Worm (Caenorhabditis elegans) whole organism, L2 larva: Measurements from ENCODE around the gene gpa-9.

Experiments used
- R02D3.7 ChIP-seq: fragments of 150-350 bp; optimal IDR thresholded peaks from 2 replicates; lab custom pipeline; 2014; ENCODE audit warnings: missing biosample characterization, missing genetic modification characterization
- Y55F3AM.14 ChIP-seq: fragments of 200-800 bp; sonication (Bioruptor generic); optimal IDR thresholded peaks from 2 replicates; lab custom pipeline; 2018; ENCODE audit warnings: mild to moderate bottlenecking, missing genetic modification characterization, missing compliant biosample characterization
- aly-2 ChIP-seq: fragments of 150-350 bp; optimal IDR thresholded peaks from 2 replicates; lab custom pipeline; 2014; ENCODE audit warnings: missing biosample characterization, missing genetic modification characterization
- ama-1 ChIP-seq: fragments of 150-350 bp; optimal IDR thresholded peaks from 2 replicates; lab custom pipeline; 2018; ENCODE audit warnings: inconsistent platforms
- blmp-1 ChIP-seq: sonication (generic microtip); optimal IDR thresholded peaks from 2 replicates; lab custom pipeline; 2017; ENCODE audit warnings: missing genetic modification characterization, mild to moderate bottlenecking, missing compliant biosample characterization, antibody characterized with exemption, moderate library complexity; ENCODE audit not compliant: insufficient read depth
- ceh-16 ChIP-seq: fragments of 150-350 bp; optimal IDR thresholded peaks from 2 replicates; lab custom pipeline; 2014; ENCODE audit warnings: missing biosample characterization, missing genetic modification characterization
- ceh-82 ChIP-seq: fragments of 150-350 bp; optimal IDR thresholded peaks from 2 replicates; lab custom pipeline; 2014; ENCODE audit warnings: missing biosample characterization, missing genetic modification characterization
- dmd-4 ChIP-seq: sonication (generic microtip); optimal IDR thresholded peaks from 2 replicates; lab custom pipeline; 2017; ENCODE audit warnings: missing biosample characterization, missing genetic modification characterization
- egl-27 ChIP-seq: sonication (generic microtip); optimal IDR thresholded peaks from 3 replicates; lab custom pipeline; 2017; ENCODE audit warnings: missing biosample characterization, missing genetic modification reagents, missing genetic modification characterization
- fos-1 ChIP-seq: fragments of 150-350 bp; optimal IDR thresholded peaks from 2 replicates; lab custom pipeline; 2014; ENCODE audit warnings: missing biosample characterization, missing genetic modification characterization
- lin-11 ChIP-seq: fragments of 150-350 bp; sonication (generic microtip); optimal IDR thresholded peaks from 2 replicates; lab custom pipeline; 2014; ENCODE audit warnings: missing biosample characterization, missing genetic modification characterization, inconsistent platforms, mixed read lengths
- lin-13 ChIP-seq: fragments of 150-350 bp; optimal IDR thresholded peaks from 2 replicates; lab custom pipeline; 2014; ENCODE audit warnings: missing biosample characterization, missing genetic modification reagents, missing genetic modification characterization
- lin-39 ChIP-seq: fragments of 150-350 bp; optimal IDR thresholded peaks from 2 replicates; lab custom pipeline; 2014; ENCODE audit warnings: missing biosample characterization, missing genetic modification reagents, missing genetic modification characterization
- lsy-2 ChIP-seq, 2 experiments: fragments of 150-350 bp in 1 of 2; sonication (generic microtip) in 1 of 2; optimal IDR thresholded peaks; 2 replicates each; lab custom pipeline; 2014 to 2017; ENCODE audit warnings: missing biosample characterization in 2 of 2, missing genetic modification characterization in 2 of 2
- mab-5 ChIP-seq: fragments of 150-350 bp; optimal IDR thresholded peaks from 2 replicates; lab custom pipeline; 2014; ENCODE audit warnings: missing biosample characterization, missing genetic modification characterization
- mdl-1 ChIP-seq, 2 experiments: fragments of 150-350 bp in 1 of 2; sonication (generic microtip) in 1 of 2; optimal IDR thresholded peaks; 2 replicates each; lab custom pipeline; 2017; ENCODE audit warnings: missing biosample characterization in 2 of 2, missing genetic modification characterization in 2 of 2
- nhr-10 ChIP-seq: sonication (generic microtip); optimal IDR thresholded peaks from 2 replicates; lab custom pipeline; 2017; ENCODE audit warnings: missing biosample characterization, missing genetic modification characterization
- nhr-12 ChIP-seq: fragments of 150-350 bp; optimal IDR thresholded peaks from 2 replicates; lab custom pipeline; 2014; ENCODE audit warnings: missing biosample characterization, missing genetic modification characterization
- nhr-129 ChIP-seq: fragments of 150-350 bp; optimal IDR thresholded peaks from 2 replicates; lab custom pipeline; 2014; ENCODE audit warnings: missing biosample characterization, missing genetic modification characterization
- nhr-23 ChIP-seq: fragments of 150-350 bp; optimal IDR thresholded peaks from 2 replicates; lab custom pipeline; 2014; ENCODE audit warnings: missing biosample characterization, missing genetic modification reagents, missing genetic modification characterization
- nhr-237 ChIP-seq: fragments of 150-350 bp; optimal IDR thresholded peaks from 2 replicates; lab custom pipeline; 2014; ENCODE audit warnings: missing biosample characterization, missing genetic modification characterization
- nhr-25 ChIP-seq: fragments of 150-350 bp; sonication (generic microtip); optimal IDR thresholded peaks from 3 replicates; lab custom pipeline; 2014; ENCODE audit warnings: missing biosample characterization, missing genetic modification characterization
- nhr-77 ChIP-seq: fragments of 150-350 bp; optimal IDR thresholded peaks from 2 replicates; lab custom pipeline; 2014; ENCODE audit warnings: missing biosample characterization, missing genetic modification characterization
- peb-1 ChIP-seq: fragments of 150-350 bp; optimal IDR thresholded peaks from 2 replicates; lab custom pipeline; 2014; ENCODE audit warnings: missing biosample characterization, missing genetic modification characterization
- sem-4 ChIP-seq: fragments of 150-350 bp; optimal IDR thresholded peaks from 2 replicates; lab custom pipeline; 2014; ENCODE audit warnings: missing biosample characterization, missing genetic modification reagents, missing genetic modification characterization
- skn-1 ChIP-seq: sonication (generic microtip); optimal IDR thresholded peaks from 2 replicates; lab custom pipeline; 2017; ENCODE audit warnings: missing biosample characterization, missing genetic modification characterization
- sma-3 ChIP-seq: sonication (generic microtip); optimal IDR thresholded peaks from 2 replicates; lab custom pipeline; 2016; ENCODE audit warnings: missing genetic modification reagents, missing genetic modification characterization, missing compliant biosample characterization
- sma-9 ChIP-seq, 2 experiments: fragments of 150-350 bp in 1 of 2; sonication (generic microtip) in 1 of 2; optimal IDR thresholded peaks; 2 replicates each; lab custom pipeline; 2014 to 2016; ENCODE audit warnings: missing genetic modification characterization in 2 of 2, mild to moderate bottlenecking in 1 of 2, missing biosample characterization in 1 of 2, missing compliant biosample characterization in 1 of 2, missing genetic modification reagents in 1 of 2, moderate library complexity in 1 of 2
- snpc-4 ChIP-seq: fragments of 150-350 bp; optimal IDR thresholded peaks from 2 replicates; lab custom pipeline; 2014; ENCODE audit warnings: missing biosample characterization, missing genetic modification characterization
- unc-39 ChIP-seq: fragments of 150-350 bp; optimal IDR thresholded peaks from 2 replicates; lab custom pipeline; 2014; ENCODE audit warnings: missing biosample characterization, missing genetic modification characterization
- unc-55 ChIP-seq: fragments of 150-350 bp; sonication (generic microtip); optimal IDR thresholded peaks from 3 replicates; lab custom pipeline; 2014; ENCODE audit warnings: missing biosample characterization, missing genetic modification reagents, missing genetic modification characterization
- unc-62 ChIP-seq: fragments of 150-350 bp; optimal IDR thresholded peaks from 2 replicates; lab custom pipeline; 2014; ENCODE audit warnings: missing biosample characterization, missing genetic modification reagents, missing genetic modification characterization
- ztf-4 ChIP-seq: fragments of 150-350 bp; optimal IDR thresholded peaks from 2 replicates; lab custom pipeline; 2014; ENCODE audit warnings: missing biosample characterization, missing genetic modification characterization

gpa-9 gene

DNA sequence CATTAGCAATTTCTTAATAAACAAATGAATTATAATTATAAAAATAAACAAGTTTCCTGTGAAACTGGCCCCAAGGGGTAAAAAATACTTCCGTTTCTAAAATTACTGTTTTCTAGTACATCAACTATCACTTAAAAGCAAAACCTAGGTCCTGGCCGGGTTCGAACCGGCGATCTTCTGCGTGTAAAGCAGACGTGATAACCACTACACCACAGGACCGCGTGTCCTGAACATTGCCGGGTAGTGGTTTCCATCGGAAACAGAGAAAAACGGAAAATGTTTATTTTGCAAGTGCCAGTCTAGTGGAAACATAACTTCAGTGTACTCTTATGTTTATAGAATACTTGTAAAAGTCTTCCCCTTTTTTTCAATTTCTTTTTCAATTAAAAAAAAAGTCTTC, 34.1 kb upstream of the gpa-9 start:
- TF ChIP-seq snpc-4 (no peak), fos-1 (tag; lab: Kevin White, UChicago) (peak; percentile 3), mab-5 (no peak), Y55F3AM.14 (GFP tag; lab: Kevin White, UChicago) (no peak), lin-11 (no peak)

DNA sequence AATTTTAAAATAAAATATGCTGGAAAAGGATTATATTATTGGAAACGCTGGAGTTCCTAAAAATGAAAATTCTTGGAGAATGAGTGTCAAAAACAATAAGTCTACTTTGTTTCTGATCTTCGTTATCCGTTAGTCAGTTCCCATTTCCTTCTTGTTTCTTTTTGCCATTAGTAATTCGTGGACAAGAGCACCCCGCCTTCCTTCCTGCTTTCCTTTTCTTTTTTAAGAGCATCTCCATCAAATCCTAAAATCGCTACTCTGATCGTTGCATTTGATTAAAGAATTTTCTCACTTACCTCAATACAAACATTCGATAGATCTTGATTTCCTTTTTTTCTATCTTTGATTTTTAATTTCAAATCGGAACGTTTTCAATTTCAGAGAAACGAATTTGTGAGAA, 30.7 kb upstream of the gpa-9 start, which contains the start of gene frpr-15:
Gene frpr-15 (plus strand): TSS at position 301 of the 400 bp plus-strand sequence.
- TF ChIP-seq nhr-237 (tag; lab: Kevin White, UChicago) (no peak), Y55F3AM.14 (GFP tag; lab: Kevin White, UChicago) (no peak), snpc-4 (no peak), lsy-2 (tag; optimal IDR thresholded peaks at IDR 0.05; lab: Kevin White, UChicago) (no peak), sem-4 (tag; lab: Kevin White, UChicago) (no peak), ceh-16 (tag; lab: Kevin White, UChicago) (no peak), ztf-4 (no peak)

DNA sequence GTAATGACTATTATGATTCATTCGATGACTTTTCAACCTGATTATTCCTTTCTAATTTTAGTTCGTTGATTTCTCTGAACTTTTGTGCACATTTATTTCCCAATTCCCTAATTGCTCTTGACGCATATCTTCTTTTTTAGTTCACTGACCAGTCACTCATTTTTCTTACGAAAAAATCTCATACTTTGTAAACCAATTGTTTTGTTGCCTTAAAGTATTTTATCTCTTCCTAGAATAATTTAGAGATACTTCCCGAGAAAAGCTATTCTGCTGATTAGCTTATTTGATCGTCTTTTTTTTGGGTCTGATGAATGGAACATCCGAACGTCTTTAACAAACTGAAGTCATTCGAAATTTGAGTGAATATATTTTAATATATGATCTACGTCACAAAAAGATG, 30.2 kb upstream of the gpa-9 start:
- TF ChIP-seq R02D3.7 (tag; lab: Kevin White, UChicago) (no peak), peb-1 (tag; lab: Kevin White, UChicago) (no peak), unc-55 (GFP tag; lab: Kevin White, UChicago) (no peak), nhr-25 (no peak), mdl-1 (tag; optimal IDR thresholded peaks at IDR 0.05; lab: Kevin White, UChicago) (no peak), ztf-4 (no peak)

DNA sequence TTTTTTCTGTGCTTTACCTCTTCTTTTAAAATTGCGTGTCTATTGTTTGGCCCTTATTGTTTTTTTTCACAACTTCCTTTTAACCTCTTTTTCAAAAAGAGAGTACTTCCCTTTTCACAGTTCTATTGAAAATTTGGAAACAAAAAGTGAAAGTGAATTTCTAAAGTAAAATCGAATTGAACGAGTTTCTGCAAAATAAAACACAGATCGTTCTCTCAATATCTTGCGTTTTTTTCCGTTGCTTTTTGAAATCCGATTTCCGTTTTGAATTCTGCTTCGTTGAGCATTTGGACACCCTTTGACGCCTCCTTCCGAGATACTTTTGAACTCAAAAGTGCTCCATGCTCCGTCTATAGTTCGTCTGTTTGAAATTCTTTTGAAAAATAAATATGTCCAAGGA, 27.2 kb upstream of the gpa-9 start:
- TF ChIP-seq nhr-77 (tag; lab: Kevin White, UChicago): no peak
- no peak for TF ChIP-seq ama-1 (lab: Kevin White, UChicago)
- TF ChIP-seq mab-5: no peak
- no peak for TF ChIP-seq nhr-129 (tag; lab: Kevin White, UChicago)
- TF ChIP-seq aly-2: no peak
- TF ChIP-seq nhr-10: no peak
- TF ChIP-seq unc-39 (tag; lab: Kevin White, UChicago): no peak
- TF ChIP-seq unc-55 (GFP tag; lab: Kevin White, UChicago): no peak
- TF ChIP-seq lin-13 (GFP tag; lab: Kevin White, UChicago): no peak
- no peak for TF ChIP-seq sma-9 (GFP tag; optimal IDR thresholded peaks at IDR 0.05; lab: Kevin White, UChicago)
- TF ChIP-seq sma-9 (tag; optimal IDR thresholded peaks at IDR 0.05; lab: Kevin White, UChicago): no peak
- no peak for TF ChIP-seq skn-1 (tag; lab: Kevin White, UChicago)
- no peak for TF ChIP-seq ceh-16 (tag; lab: Kevin White, UChicago)
- no peak for TF ChIP-seq egl-27 (tag; lab: Kevin White, UChicago)
- TF ChIP-seq dmd-4 (tag; lab: Kevin White, UChicago): no peak
- no peak for TF ChIP-seq nhr-237 (tag; lab: Kevin White, UChicago)
- TF ChIP-seq sma-3 (GFP tag; lab: Kevin White, UChicago): no peak

DNA sequence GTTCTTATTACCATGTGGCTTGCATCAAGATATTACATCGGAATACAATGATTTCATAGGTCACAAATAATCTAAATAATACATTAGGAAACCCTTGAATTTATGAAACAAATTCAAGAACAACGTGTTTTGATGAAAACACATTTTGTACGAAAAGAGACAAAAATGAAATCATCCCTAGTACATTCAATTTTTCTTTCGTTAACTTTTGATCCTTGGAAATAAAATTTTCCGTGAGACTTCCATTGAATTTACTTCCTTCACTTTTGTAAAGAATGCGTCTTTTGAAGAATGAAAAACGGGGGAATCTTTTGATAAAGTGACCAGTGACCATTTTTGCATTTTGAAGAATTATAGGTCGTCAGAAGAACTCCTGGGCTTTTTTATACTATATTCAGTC, 24.6 kb upstream of the gpa-9 start:
- TF ChIP-seq egl-27 (tag; lab: Kevin White, UChicago): no peak
- TF ChIP-seq lin-39: no peak
- TF ChIP-seq peb-1 (tag; lab: Kevin White, UChicago): no peak
- no peak for TF ChIP-seq ama-1 (lab: Kevin White, UChicago)
- TF ChIP-seq lin-13 (GFP tag; lab: Kevin White, UChicago): no peak
- no peak for TF ChIP-seq nhr-12 (tag; lab: Kevin White, UChicago)
- no peak for TF ChIP-seq unc-39 (tag; lab: Kevin White, UChicago)
- TF ChIP-seq lsy-2 (tag; optimal IDR thresholded peaks at IDR 0.05; lab: Kevin White, UChicago): no peak
- TF ChIP-seq unc-62 (GFP tag; lab: Kevin White, UChicago): no peak
- no peak for TF ChIP-seq nhr-23
- TF ChIP-seq dmd-4 (tag; lab: Kevin White, UChicago): no peak
- TF ChIP-seq ceh-16 (tag; lab: Kevin White, UChicago): no peak
- TF ChIP-seq ceh-82 (tag; lab: Kevin White, UChicago): no peak
- TF ChIP-seq sem-4 (tag; lab: Kevin White, UChicago): no peak
- TF ChIP-seq Y55F3AM.14 (GFP tag; lab: Kevin White, UChicago): no peak
- no peak for TF ChIP-seq blmp-1 (tag; lab: Kevin White, UChicago)
- TF ChIP-seq unc-55 (GFP tag; lab: Kevin White, UChicago): no peak
